Fruit fly (Drosophila melanogaster): ENCODE data around the gene kl-2.
"Not testable (repeated sequence)": the region's sequence is repeated elsewhere in the genome, so short reads cannot be mapped to it uniquely, and the experiment has no call there.

Gene kl-2

dm6 chrY:572788-573187, at the start of gene kl-2:
Gene kl-2 (plus strand): TSS chrY:573088.
- TF ChIP-seq CG12768 (GFP tag; optimal IDR thresholded peaks at IDR 0.05) (no peak), CG1620 (GFP tag; optimal IDR thresholded peaks at IDR 0.05) (no peak), kay (GFP tag; ENCODE audit: borderline replicate concordance) (no peak), Crg-1 (GFP tag; optimal IDR thresholded peaks at IDR 0.05) (no peak), CG33017 (tag; optimal IDR thresholded peaks at IDR 0.05) (no peak), tj (GFP tag; optimal IDR thresholded peaks at IDR 0.05) (no peak), pad (GFP tag; optimal IDR thresholded peaks at IDR 0.05) (no peak), ovo (GFP tag; optimal IDR thresholded peaks at IDR 0.05) (no peak), toe (GFP tag; optimal IDR thresholded peaks at IDR 0.05) (no peak), CG11617 (GFP tag; optimal IDR thresholded peaks at IDR 0.05) (no peak), bab1 (GFP tag; optimal IDR thresholded peaks at IDR 0.05) (no peak), CG14711 (tag; optimal IDR thresholded peaks at IDR 0.05) (no peak)

dm6 chrY:702130-702529, 129.2 kb downstream of the kl-2 start, which contains the start of gene ARY:
Gene ARY (plus strand): TSS chrY:702430.
- TF ChIP-seq ovo (GFP tag; optimal IDR thresholded peaks at IDR 0.05); cnc (optimal IDR thresholded peaks at IDR 0.05); Clk (GFP tag; optimal IDR thresholded peaks at IDR 0.05): not testable (repeated sequence)

Data from whole organism, adult.